Worm (Caenorhabditis elegans) whole organism, L1 larva: ENCODE data around the gene sdz-20.

Experiments used
- ces-1 ChIP-seq: fragments of 150-350 bp; optimal IDR thresholded peaks from 2 replicates; lab custom pipeline; 2014; ENCODE audit warnings: missing biosample characterization, missing genetic modification reagents, missing genetic modification characterization
- fkh-10 ChIP-seq: sonication (generic microtip); optimal IDR thresholded peaks from 2 replicates; lab custom pipeline; 2017; ENCODE audit warnings: missing biosample characterization, missing genetic modification reagents, missing genetic modification characterization
- nhr-237 ChIP-seq: fragments of 150-350 bp; optimal IDR thresholded peaks from 2 replicates; lab custom pipeline; 2014; ENCODE audit warnings: missing biosample characterization, missing genetic modification characterization
- nhr-71 ChIP-seq: sonication (generic microtip); optimal IDR thresholded peaks from 2 replicates; lab custom pipeline; 2016; ENCODE audit warnings: mild to moderate bottlenecking, missing genetic modification characterization, moderate library complexity, missing compliant biosample characterization
- nhr-77 ChIP-seq: fragments of 150-350 bp; optimal IDR thresholded peaks from 2 replicates; lab custom pipeline; 2014; ENCODE audit warnings: missing biosample characterization, missing genetic modification characterization
- pqm-1 ChIP-seq: sonication (generic microtip); optimal IDR thresholded peaks from 3 replicates; lab custom pipeline; 2017; ENCODE audit warnings: missing biosample characterization, missing genetic modification characterization
- rnt-1 ChIP-seq: sonication (generic microtip); optimal IDR thresholded peaks from 2 replicates; lab custom pipeline; 2016; ENCODE audit warnings: mild to moderate bottlenecking, missing genetic modification characterization, moderate library complexity, missing compliant biosample characterization
- unc-98 ChIP-seq: fragments of 200-800 bp; sonication (Bioruptor generic); IDR thresholded peaks from 2 replicates; pipeline ENCODE4 v1.3.6; 2022; ENCODE audit warnings: missing genetic modification characterization, missing compliant biosample characterization

DNA sequence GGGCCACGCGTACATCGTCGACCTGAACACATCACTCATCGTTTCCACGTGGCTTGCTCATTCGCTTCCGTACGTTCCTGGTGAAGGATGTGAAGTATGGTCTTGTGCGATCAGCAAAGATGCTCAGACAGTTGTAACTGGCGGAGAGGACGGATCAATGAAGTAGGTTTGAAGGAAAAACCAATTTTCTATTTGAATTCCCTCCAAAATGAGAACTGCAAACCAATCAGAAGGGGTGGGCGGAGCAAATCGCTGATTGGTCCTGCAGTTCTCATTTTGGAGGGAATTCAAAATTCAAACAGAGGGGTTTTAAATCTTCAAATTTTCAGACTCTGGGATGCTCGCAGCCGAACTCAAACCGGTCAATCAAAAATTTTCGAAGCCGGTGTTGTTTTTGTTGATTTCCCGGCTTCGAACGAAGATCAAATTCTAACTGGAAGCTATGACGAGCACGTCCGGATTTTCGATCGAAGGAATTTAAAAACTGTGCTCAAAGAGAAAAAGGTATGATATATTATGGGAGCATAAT, 16.4 kb upstream of the sdz-20 start:
- TF ChIP-seq rnt-1 (tag; lab: Kevin White, UChicago), result no peak
- TF ChIP-seq ces-1, result no peak
- no peak for TF ChIP-seq nhr-71 (tag; lab: Kevin White, UChicago)
- no peak for TF ChIP-seq pqm-1 (tag; lab: Kevin White, UChicago)
- no peak for TF ChIP-seq nhr-237 (tag; lab: Kevin White, UChicago)
- TF ChIP-seq nhr-77 (tag; lab: Kevin White, UChicago), result no peak
- no peak for TF ChIP-seq fkh-10 (GFP tag; lab: Kevin White, UChicago)
- no peak for TF ChIP-seq unc-98
